Fruit fly (Drosophila melanogaster) whole organism, pupa: ENCODE measurements around the gene CG43816.

Experiments
- CG12605 ChIP-seq: fragments of 200-800 bp; sonication (Bioruptor generic); IDR thresholded peaks from 2 replicates; pipeline ENCODE4 v1.3.6; 2022; ENCODE audit warnings: missing biosample characterization, missing genetic modification characterization
- CG14655 ChIP-seq: fragments of 200-800 bp; sonication (Bioruptor generic); optimal IDR thresholded peaks from 3 replicates; lab custom pipeline; 2017; ENCODE audit warnings: mild to moderate bottlenecking, missing biosample characterization, missing genetic modification reagents, missing genetic modification characterization
- CG17806 ChIP-seq: fragments of 200-800 bp; sonication (Bioruptor generic); optimal IDR thresholded peaks from 2 replicates; lab custom pipeline; 2018; ENCODE audit warnings: missing biosample characterization, mild to moderate bottlenecking, missing genetic modification characterization, moderate library complexity
- CG4496 ChIP-seq: fragments of 200-800 bp; sonication (Bioruptor generic); IDR thresholded peaks from 3 replicates; pipeline ENCODE4 v1.3.6; 2022; ENCODE audit warnings: missing biosample characterization, missing genetic modification characterization
- CG8159 ChIP-seq: fragments of 200-800 bp; sonication (Bioruptor generic); optimal IDR thresholded peaks from 3 replicates; lab custom pipeline; 2018; ENCODE audit warnings: missing biosample characterization, mild to moderate bottlenecking, missing genetic modification characterization, moderate library complexity
- CG8301 ChIP-seq: fragments of 200-800 bp; sonication (Bioruptor generic); optimal IDR thresholded peaks from 2 replicates; lab custom pipeline; 2018; ENCODE audit warnings: missing biosample characterization, mild to moderate bottlenecking, missing genetic modification characterization
- CG9948 ChIP-seq: fragments of 200-800 bp; sonication (Bioruptor generic); optimal IDR thresholded peaks from 2 replicates; lab custom pipeline; 2018; ENCODE audit warnings: missing biosample characterization, mild to moderate bottlenecking, missing genetic modification characterization, moderate library complexity
- D1 ChIP-seq: fragments of 200-800 bp; sonication (Bioruptor generic); optimal IDR thresholded peaks from 2 replicates; lab custom pipeline; 2018; ENCODE audit warnings: missing biosample characterization, mild to moderate bottlenecking, missing genetic modification characterization, moderate library complexity
- EcR ChIP-seq: fragments of 200-800 bp; sonication (Bioruptor generic); optimal IDR thresholded peaks from 3 replicates; lab custom pipeline; 2019; ENCODE audit warnings: missing biosample characterization, missing genetic modification characterization, mild to moderate bottlenecking, moderate library complexity, missing genetic modification reagents
- Pif1A ChIP-seq: fragments of 200-800 bp; sonication (Bioruptor generic); optimal IDR thresholded peaks from 3 replicates; lab custom pipeline; 2016; ENCODE audit warnings: missing biosample characterization, missing genetic modification characterization

- TF ChIP-seq Pif1A, result no peak
- no peak for TF ChIP-seq CG17806 (tag; lab: Kevin White, UChicago)
- no peak for TF ChIP-seq CG8159
- no peak for TF ChIP-seq D1
- no peak for TF ChIP-seq CG12605
- TF ChIP-seq CG4496 (GFP tag; lab: Robert Waterston, UW), result no peak
- TF ChIP-seq CG14655 (GFP tag; lab: Kevin White, UChicago), result no peak
- TF ChIP-seq EcR (GFP tag; lab: Kevin White, UChicago), result no peak
- no peak for TF ChIP-seq CG8301
- TF ChIP-seq CG9948 (tag; lab: Kevin White, UChicago), result no peak
Measured at dm6 chr2L:15979186-15979585, 24.9 kb upstream of the CG43816 start, which contains the start of gene CG10839.
